Fruit fly (Drosophila melanogaster): Measurements from ENCODE around the gene PK2-R1.

dm6 chr3R:13371840-13372680 lies 33.9 kb downstream of the PK2-R1 start, which contains the start of the genes Lip3 and CG34309:
- TF ChIP-seq ovo (GFP tag; optimal IDR thresholded peaks at IDR 0.05): no peak
- TF ChIP-seq kay (GFP tag; ENCODE audit: borderline replicate concordance): no peak
